Fruit fly (Drosophila melanogaster): ENCODE measurements around the gene Adat1.

The Adat1 gene

dm6 chr2L:13790715-13791114, 20.6 kb downstream of the Adat1 start, which contains the start of gene CG16863:
Gene CG16863, plus strand, starts transcription at chr2L:13790959.
- TF ChIP-seq noc (tag; optimal IDR thresholded peaks at IDR 0.05) = no peak

- peak; percentile 10 for TF ChIP-seq noc (tag; optimal IDR thresholded peaks at IDR 0.05)
Measured at dm6 chr2L:13784155-13784681, 27.1 kb downstream of the Adat1 start, which contains the start of gene CG16890. Gene CG16890, minus strand, starts transcription at chr2L:13784338.

DNA sequence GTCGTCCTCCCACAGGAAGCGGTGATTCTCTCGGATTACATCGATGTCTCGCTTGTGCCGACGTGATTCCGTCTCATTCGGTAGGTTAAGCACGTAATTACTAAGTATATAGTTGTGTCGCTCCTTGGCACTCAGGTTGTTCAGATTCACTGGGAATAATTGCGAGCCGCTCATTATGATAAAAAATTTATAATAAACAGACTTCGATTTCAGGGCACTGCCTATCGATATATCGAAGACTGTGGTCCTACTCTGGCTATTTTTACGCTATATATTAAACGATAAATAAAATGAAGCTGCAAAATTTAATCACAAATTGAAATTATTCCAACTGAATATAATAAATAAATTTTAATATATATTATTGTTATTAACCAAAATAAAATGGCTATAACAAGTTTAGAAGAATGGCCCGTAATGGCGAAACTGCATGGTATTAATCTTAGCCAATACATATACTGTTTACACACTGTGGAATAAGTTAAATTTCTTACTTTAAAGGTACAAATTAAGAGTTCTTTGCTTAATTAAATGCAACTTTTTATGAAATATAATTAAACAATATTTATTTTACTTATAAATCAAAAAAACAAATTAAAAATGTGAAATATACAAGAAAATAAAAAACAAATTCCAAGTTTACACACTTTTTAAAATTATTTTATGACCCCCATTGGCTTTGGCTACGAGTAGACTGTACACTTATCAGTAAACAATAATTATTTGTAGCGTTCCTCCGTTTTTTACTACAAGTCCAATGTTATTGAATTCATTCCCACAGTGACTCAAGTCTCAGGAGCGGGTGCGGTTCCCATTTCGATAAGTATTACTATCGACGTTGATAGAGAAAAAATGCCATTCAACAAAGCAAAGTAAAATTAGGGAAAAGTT, 27.8 kb downstream of the Adat1 start, which contains the start of gene Eato:
Eato (plus strand) TSS at position 821 of the 891 bp plus-strand sequence.
- no peak for TF ChIP-seq noc (tag; optimal IDR thresholded peaks at IDR 0.05)

dm6 chr2L:13780109-13780947, 30.9 kb downstream of the Adat1 start, which contains the start of the genes CG9008 and p38b:
Gene CG9008, minus strand, starts transcription at chr2L:13780165.
Gene p38b, plus strand, starts transcription at chr2L:13780689.
- TF ChIP-seq noc (tag; optimal IDR thresholded peaks at IDR 0.05) = peak; percentile 92

dm6 chr2L:13779795-13780108, 31.5 kb downstream of the Adat1 start:
- no peak for TF ChIP-seq noc (tag; optimal IDR thresholded peaks at IDR 0.05)

- no peak for TF ChIP-seq noc (tag; optimal IDR thresholded peaks at IDR 0.05)
Measured at dm6 chr2L:13779162-13779561, 32.1 kb downstream of the Adat1 start.

- no peak for TF ChIP-seq noc (tag; optimal IDR thresholded peaks at IDR 0.05)
Measured at dm6 chr2L:13778648-13779047, 32.6 kb downstream of the Adat1 start.

- no peak for TF ChIP-seq noc (tag; optimal IDR thresholded peaks at IDR 0.05)
Measured at dm6 chr2L:13776928-13777686, 34.2 kb downstream of the Adat1 start.

- TF ChIP-seq noc (tag; optimal IDR thresholded peaks at IDR 0.05) = no peak
Measured at dm6 chr2L:13773697-13774096, 37.6 kb downstream of the Adat1 start, which contains the start of gene CG43376. Gene CG43376, plus strand, starts transcription at chr2L:13773997.

DNA sequence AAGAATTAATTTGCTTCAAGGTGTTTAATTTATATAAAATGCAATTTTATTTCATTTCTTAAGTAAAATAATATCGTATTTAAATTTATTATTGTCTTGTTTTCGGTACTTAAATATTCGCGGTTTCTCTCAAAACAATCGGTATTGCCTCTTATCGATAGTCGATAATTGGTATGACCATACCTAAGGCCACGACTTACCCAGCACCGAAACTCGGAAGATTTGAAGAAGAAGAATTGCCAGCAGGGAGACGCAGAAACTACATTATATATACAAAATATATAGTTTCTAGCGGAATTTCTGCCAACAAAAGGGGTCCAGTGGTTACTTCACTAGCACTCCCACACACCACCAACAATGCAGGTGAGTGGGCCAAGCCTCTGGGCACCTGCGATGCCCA, 40.4 kb downstream of the Adat1 start:
- no peak for TF ChIP-seq noc (tag; optimal IDR thresholded peaks at IDR 0.05)

- no peak for TF ChIP-seq noc (tag; optimal IDR thresholded peaks at IDR 0.05)
Measured at dm6 chr2L:13763144-13763543, 48.1 kb downstream of the Adat1 start.

Measured in whole organism, larva.